Fruit fly (Drosophila melanogaster) whole organism, embryonic: ENCODE results near the gene CG16717.

Experiments used
- Ada2b ChIP-seq: fragments of 200-800 bp; sonication (Bioruptor generic); IDR thresholded peaks from 2 replicates; pipeline ENCODE4 v1.3.6; 2022; ENCODE audit warnings: missing biosample characterization, missing genetic modification characterization
- Aef1 ChIP-seq: fragments of 200-800 bp; sonication (Bioruptor generic); IDR thresholded peaks from 3 replicates; pipeline ENCODE4 v1.3.6; 2022; ENCODE audit warnings: missing biosample characterization, missing genetic modification characterization
- Atf6 ChIP-seq: fragments of 200-800 bp; sonication (Bioruptor generic); IDR thresholded peaks from 2 replicates; pipeline ENCODE4 v1.3.6; 2022; ENCODE audit warnings: missing biosample characterization, missing genetic modification characterization
- Awh ChIP-seq: fragments of 200-800 bp; sonication (Bioruptor generic); IDR thresholded peaks from 2 replicates; pipeline ENCODE4, ENCODE4 v1.3.6; 2022; ENCODE audit warnings: missing biosample characterization, missing genetic modification characterization
- Bgb ChIP-seq: fragments of 200-800 bp; sonication (Bioruptor generic); IDR thresholded peaks from 2 replicates; pipeline ENCODE4 v1.3.6; 2022; ENCODE audit warnings: missing biosample characterization, missing genetic modification characterization; ENCODE audit not compliant: partially characterized antibody
- CG10147 ChIP-seq: fragments of 200-800 bp; sonication (Bioruptor generic); optimal IDR thresholded peaks from 2 replicates; lab custom pipeline; 2019; ENCODE audit warnings: missing biosample characterization, mild to moderate bottlenecking, missing genetic modification characterization, moderate library complexity
- CG10209 ChIP-seq: fragments of 200-800 bp; sonication (Bioruptor generic); optimal IDR thresholded peaks from 3 replicates; lab custom pipeline; 2017; ENCODE audit warnings: missing biosample characterization, mild to moderate bottlenecking, missing genetic modification characterization, missing genetic modification reagents
- CG10543 ChIP-seq: fragments of 200-800 bp; sonication (Bioruptor generic); optimal IDR thresholded peaks from 3 replicates; lab custom pipeline; 2017; ENCODE audit warnings: missing biosample characterization, mild to moderate bottlenecking, missing genetic modification characterization, moderate library complexity
- CG11093 ChIP-seq: fragments of 200-800 bp; sonication (Bioruptor generic); IDR thresholded peaks from 3 replicates; pipeline ENCODE4 v1.3.6; 2022; ENCODE audit warnings: missing biosample characterization, missing genetic modification characterization
- CG11247 ChIP-seq: fragments of 200-800 bp; sonication (Bioruptor generic); IDR thresholded peaks from 2 replicates; pipeline ENCODE4 v1.3.6; 2022; ENCODE audit warnings: missing biosample characterization, missing genetic modification characterization
- CG11504 ChIP-seq: fragments of 200-800 bp; sonication (Bioruptor generic); optimal IDR thresholded peaks from 3 replicates; lab custom pipeline; 2019; ENCODE audit warnings: missing biosample characterization, mild to moderate bottlenecking, missing genetic modification characterization, moderate library complexity
- CG11696 ChIP-seq: fragments of 200-800 bp; sonication (Bioruptor generic); IDR thresholded peaks from 2 replicates; pipeline ENCODE4 v1.3.6; 2022; ENCODE audit warnings: missing biosample characterization, missing genetic modification characterization
- CG14710 ChIP-seq: fragments of 200-800 bp; sonication (Bioruptor generic); optimal IDR thresholded peaks from 3 replicates; lab custom pipeline; 2019; ENCODE audit warnings: missing biosample characterization, mild to moderate bottlenecking, missing genetic modification characterization, moderate library complexity
- CG15514 ChIP-seq: fragments of 200-800 bp; sonication (Bioruptor generic); optimal IDR thresholded peaks from 3 replicates; lab custom pipeline; 2017; ENCODE audit warnings: missing biosample characterization, missing genetic modification characterization, mild to moderate bottlenecking, moderate library complexity, missing genetic modification reagents
- CG16779 ChIP-seq: fragments of 200-800 bp; sonication (Bioruptor generic); IDR thresholded peaks from 2 replicates; pipeline ENCODE4 v1.3.6; 2022; ENCODE audit warnings: missing biosample characterization, missing genetic modification characterization
- CG1832 ChIP-seq: fragments of 200-800 bp; sonication (Bioruptor generic); optimal IDR thresholded peaks from 2 replicates; lab custom pipeline; 2017; ENCODE audit warnings: missing biosample characterization, mild to moderate bottlenecking, missing genetic modification characterization, inconsistent platforms
- CG2875 ChIP-seq: fragments of 200-800 bp; sonication (Bioruptor generic); optimal IDR thresholded peaks from 2 replicates; lab custom pipeline; 2017; ENCODE audit warnings: missing biosample characterization, mild to moderate bottlenecking, missing genetic modification characterization, missing genetic modification reagents
- CG3995 ChIP-seq: fragments of 200-800 bp; sonication (Bioruptor generic); optimal IDR thresholded peaks from 3 replicates; lab custom pipeline; 2016; ENCODE audit warnings: missing biosample characterization, missing genetic modification characterization
- CG4360 ChIP-seq: fragments of 200-800 bp; sonication (Bioruptor generic); IDR thresholded peaks from 2 replicates; pipeline ENCODE4 v1.3.6; 2022; ENCODE audit warnings: missing biosample characterization, missing genetic modification characterization
- CG5245 ChIP-seq: fragments of 200-800 bp; sonication (Bioruptor generic); optimal IDR thresholded peaks from 3 replicates; lab custom pipeline; 2016; ENCODE audit warnings: missing biosample characterization, missing genetic modification characterization
- CG7839 ChIP-seq: fragments of 200-800 bp; sonication (Bioruptor generic); optimal IDR thresholded peaks from 3 replicates; lab custom pipeline; 2018; ENCODE audit warnings: missing biosample characterization, mild to moderate bottlenecking, missing genetic modification characterization, moderate library complexity
- CG8944 ChIP-seq: fragments of 200-800 bp; sonication (Bioruptor generic); optimal IDR thresholded peaks from 3 replicates; lab custom pipeline; 2016; ENCODE audit warnings: missing biosample characterization, missing genetic modification characterization
- Dbx ChIP-seq: fragments of 200-800 bp; sonication (Bioruptor generic); IDR thresholded peaks from 3 replicates; pipeline ENCODE4 v1.3.6; 2022; ENCODE audit warnings: missing biosample characterization, missing genetic modification characterization
- Dll ChIP-seq: fragments of 200-800 bp; sonication (Bioruptor generic); IDR thresholded peaks from 4 replicates; pipeline ENCODE4 v1.3.6; 2022; ENCODE audit warnings: missing biosample characterization, missing genetic modification characterization; ENCODE audit not compliant: partially characterized antibody
- ERR ChIP-seq: fragments of 200-800 bp; sonication (Bioruptor generic); optimal IDR thresholded peaks from 2 replicates; lab custom pipeline; 2016; ENCODE audit warnings: missing biosample characterization, missing genetic modification characterization
- Gsc ChIP-seq: fragments of 200-800 bp; sonication (Bioruptor generic); IDR thresholded peaks from 2 replicates; pipeline ENCODE4 v1.3.6; 2022; ENCODE audit warnings: missing biosample characterization, missing genetic modification characterization
- Hey ChIP-seq: fragments of 200-800 bp; sonication (Bioruptor generic); optimal IDR thresholded peaks from 3 replicates; lab custom pipeline; 2018; ENCODE audit warnings: missing biosample characterization, mild to moderate bottlenecking, missing genetic modification characterization
- Max ChIP-seq: fragments of 200-800 bp; sonication (Bioruptor generic); optimal IDR thresholded peaks from 2 replicates; lab custom pipeline; 2016; ENCODE audit warnings: missing biosample characterization, mild to moderate bottlenecking, missing genetic modification characterization
- Optix ChIP-seq: fragments of 200-800 bp; sonication (Bioruptor generic); IDR thresholded peaks from 3 replicates; pipeline ENCODE4 v1.3.6; 2022; ENCODE audit warnings: missing biosample characterization, missing genetic modification characterization
- Rx ChIP-seq: fragments of 200-800 bp; sonication (Bioruptor generic); IDR thresholded peaks from 2 replicates; pipeline ENCODE4 v1.3.6; 2022; ENCODE audit warnings: missing biosample characterization, missing genetic modification characterization
- Six4 ChIP-seq: fragments of 200-800 bp; sonication (Bioruptor generic); optimal IDR thresholded peaks from 2 replicates; lab custom pipeline; 2016; ENCODE audit warnings: missing biosample characterization, missing genetic modification characterization
- Vsx1 ChIP-seq: fragments of 200-800 bp; sonication (Bioruptor generic); optimal IDR thresholded peaks from 2 replicates; lab custom pipeline; 2017; ENCODE audit warnings: missing biosample characterization, mild to moderate bottlenecking, missing genetic modification characterization, missing genetic modification reagents
- ara ChIP-seq: fragments of 200-800 bp; sonication (Bioruptor generic); IDR thresholded peaks from 2 replicates; pipeline ENCODE4 v1.3.6; 2022; ENCODE audit warnings: missing biosample characterization, missing genetic modification characterization
- cato ChIP-seq: fragments of 200-800 bp; sonication (Bioruptor generic); optimal IDR thresholded peaks from 2 replicates; lab custom pipeline; 2016; ENCODE audit warnings: missing biosample characterization, missing genetic modification characterization, borderline replicate concordance
- ci ChIP-seq: fragments of 200-800 bp; sonication (Bioruptor generic); IDR thresholded peaks from 3 replicates; pipeline ENCODE4 v1.3.6; 2022; ENCODE audit warnings: missing biosample characterization, missing genetic modification characterization
- cwo ChIP-seq: fragments of 200-800 bp; sonication (Bioruptor generic); optimal IDR thresholded peaks from 3 replicates; lab custom pipeline; 2017; ENCODE audit warnings: missing biosample characterization, missing genetic modification characterization, mild to moderate bottlenecking, moderate library complexity, missing genetic modification reagents
- dan ChIP-seq: fragments of 200-800 bp; sonication (Bioruptor generic); IDR thresholded peaks from 2 replicates; pipeline ENCODE4 v1.3.6; 2022; ENCODE audit warnings: missing biosample characterization, missing genetic modification characterization
- dmrt11E ChIP-seq: fragments of 200-800 bp; sonication (Bioruptor generic); optimal IDR thresholded peaks from 3 replicates; lab custom pipeline; 2018; ENCODE audit warnings: missing biosample characterization, mild to moderate bottlenecking, missing genetic modification characterization, moderate library complexity
- eve ChIP-seq, 2 experiments: fragments of >200 bp; optimal IDR thresholded peaks; 2 replicates each; lab custom pipeline; 2017; ENCODE audit warnings: missing biosample characterization in 2 of 2, missing genetic modification characterization in 2 of 2
- exex ChIP-seq: fragments of 200-800 bp; sonication (Bioruptor generic); optimal IDR thresholded peaks from 4 replicates; lab custom pipeline; 2018; ENCODE audit warnings: missing biosample characterization, mild to moderate bottlenecking, missing genetic modification characterization, moderate library complexity
- grn ChIP-seq: fragments of 200-800 bp; sonication (Bioruptor generic); optimal IDR thresholded peaks from 3 replicates; lab custom pipeline; 2017; ENCODE audit warnings: missing biosample characterization, missing genetic modification characterization
- hkb ChIP-seq, 2 experiments: fragments of 200-800 bp in 1 of 2; fragments of >200 bp in 1 of 2; sonication (Bioruptor generic) in 1 of 2; IDR thresholded peaks in 1 of 2; optimal IDR thresholded peaks in 1 of 2; 2 replicates each; pipeline versions ENCODE4 v1.3.6 to Lab custom; 2017 to 2022; ENCODE audit warnings: missing biosample characterization in 1 of 2, missing genetic modification characterization in 1 of 2
- hth ChIP-seq: fragments of >200 bp; optimal IDR thresholded peaks from 2 replicates; lab custom pipeline; 2017; ENCODE audit warnings: inconsistent platforms
- nerfin-2 ChIP-seq: fragments of 200-800 bp; sonication (Bioruptor generic); IDR thresholded peaks from 2 replicates; pipeline ENCODE4 v1.3.6; 2022; ENCODE audit warnings: missing biosample characterization, missing genetic modification characterization; ENCODE audit not compliant: partially characterized antibody
- pb ChIP-seq: fragments of 200-800 bp; sonication (Bioruptor generic); optimal IDR thresholded peaks from 3 replicates; lab custom pipeline; 2016; ENCODE audit warnings: missing biosample characterization, missing genetic modification characterization
- psq ChIP-seq: fragments of 200-800 bp; sonication (Bioruptor generic); optimal IDR thresholded peaks from 2 replicates; lab custom pipeline; 2017; ENCODE audit warnings: missing biosample characterization, missing genetic modification characterization
- row ChIP-seq: fragments of 200-800 bp; sonication (Bioruptor generic); IDR thresholded peaks from 3 replicates; pipeline ENCODE4 v1.3.6; 2022; ENCODE audit warnings: missing biosample characterization, missing genetic modification characterization
- shn ChIP-seq: fragments of 200-800 bp; sonication (Bioruptor generic); optimal IDR thresholded peaks from 3 replicates; lab custom pipeline; 2016; ENCODE audit warnings: missing biosample characterization, missing genetic modification characterization
- sim ChIP-seq: fragments of 200-800 bp; sonication (Bioruptor generic); IDR thresholded peaks from 2 replicates; pipeline ENCODE4 v1.3.6; 2022; ENCODE audit warnings: missing biosample characterization, missing genetic modification characterization
- sima ChIP-seq: fragments of 200-800 bp; sonication (Bioruptor generic); optimal IDR thresholded peaks from 2 replicates; lab custom pipeline; 2016; ENCODE audit warnings: missing biosample characterization, missing genetic modification characterization
- slou ChIP-seq: fragments of 200-800 bp; sonication (Bioruptor generic); optimal IDR thresholded peaks from 3 replicates; lab custom pipeline; 2016; ENCODE audit warnings: missing biosample characterization, missing genetic modification characterization

CG16717 gene

DNA sequence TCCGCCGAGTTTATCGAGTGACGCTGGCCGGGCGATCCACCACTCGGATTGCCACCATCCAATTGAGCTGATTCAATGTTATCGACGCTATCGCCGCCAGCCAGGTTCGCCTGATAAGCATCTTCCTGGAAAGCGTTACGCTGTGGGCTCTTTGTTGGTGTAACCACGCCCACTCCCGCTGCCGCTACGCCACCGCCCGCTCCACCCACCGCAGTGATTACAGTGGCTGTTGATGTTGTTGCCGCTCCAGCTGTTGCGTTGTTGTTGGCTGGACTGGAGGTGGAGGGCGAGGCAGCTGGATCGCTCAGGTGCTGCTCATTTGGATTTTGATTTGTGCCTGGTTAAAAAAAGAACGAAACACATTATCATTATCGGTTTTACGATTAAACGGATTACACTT, 7.6 kb upstream of the CG16717 start:
- no peak for TF ChIP-seq slou (GFP tag; lab: Kevin White, UChicago)
- no peak for TF ChIP-seq CG7839 (tag; lab: Kevin White, UChicago)
- TF ChIP-seq Max (GFP tag; lab: Kevin White, UChicago), result no peak
- no peak for TF ChIP-seq CG10209 (GFP tag; lab: Kevin White, UChicago)
- TF ChIP-seq ERR (GFP tag; lab: Kevin White, UChicago), result no peak
- TF ChIP-seq CG11504 (tag; lab: Kevin White, UChicago), result no peak
- TF ChIP-seq CG11093 (GFP tag; lab: Robert Waterston, UW), result no peak
- no peak for TF ChIP-seq nerfin-2 (GFP tag; lab: Robert Waterston, UW)
- 0 out of 3 replicates have a peak, but pooled peaks have one; percentile 10 for TF ChIP-seq Dbx
- no peak for TF ChIP-seq sima
- peak; percentile 42 for TF ChIP-seq CG10543 (GFP tag; lab: Kevin White, UChicago)
- no peak for TF ChIP-seq CG8944 (GFP tag; lab: Kevin White, UChicago)
- no peak for TF ChIP-seq psq
- TF ChIP-seq exex (tag; lab: Kevin White, UChicago), result peak; percentile 96
- no peak for TF ChIP-seq Gsc
- TF ChIP-seq Optix (GFP tag; lab: Robert Waterston, UW), result no peak
- TF ChIP-seq CG4360 (GFP tag; lab: Robert Waterston, UW), result peak; percentile 54
- TF ChIP-seq Aef1, result peak; percentile 67
- TF ChIP-seq Six4 (GFP tag; lab: Kevin White, UChicago), result no peak
- TF ChIP-seq ara (GFP tag; lab: Robert Waterston, UW), result no peak
- no peak for TF ChIP-seq CG1832 (GFP tag; lab: Kevin White, UChicago)
- no peak for TF ChIP-seq CG11696 (GFP tag; lab: Robert Waterston, UW)
- no peak for TF ChIP-seq hth (lab: Kevin White, UChicago)
- TF ChIP-seq CG15514, result no peak
- no peak for TF ChIP-seq Vsx1 (GFP tag; lab: Kevin White, UChicago)
- no peak for TF ChIP-seq Ada2b (GFP tag; lab: Robert Waterston, UW)
- no peak for TF ChIP-seq CG10147 (GFP tag; lab: Kevin White, UChicago)
- TF ChIP-seq CG2875 (GFP tag; lab: Kevin White, UChicago), result no peak
- TF ChIP-seq dmrt11E (tag; lab: Kevin White, UChicago), result no peak
- TF ChIP-seq Dll, result no peak
- TF ChIP-seq Awh (GFP tag; lab: Robert Waterston, UW), result no peak
- no peak for TF ChIP-seq Bgb (GFP tag; lab: Robert Waterston, UW)
- TF ChIP-seq hkb (optimal IDR thresholded peaks at IDR 0.05; lab: Kevin White, UChicago), result no peak
- TF ChIP-seq hkb (GFP tag; IDR thresholded peaks at IDR 0.05; lab: Robert Waterston, UW), result no peak
- TF ChIP-seq Hey, result peak; percentile 51
- TF ChIP-seq CG11247 (GFP tag; lab: Robert Waterston, UW), result 0 out of 2 replicates have a peak, but pooled peaks have one; percentile 17
- no peak for TF ChIP-seq dan (GFP tag; lab: Robert Waterston, UW)
- TF ChIP-seq shn (GFP tag; lab: Kevin White, UChicago), result no peak
- TF ChIP-seq Rx (GFP tag; lab: Robert Waterston, UW), result no peak
- no peak for TF ChIP-seq row
- TF ChIP-seq cato, result no peak
- TF ChIP-seq grn, result peak; percentile 92
- TF ChIP-seq CG14710 (tag; lab: Kevin White, UChicago), result no peak
- TF ChIP-seq ci (GFP tag; lab: Robert Waterston, UW), result 0 out of 3 replicates have a peak, but pooled peaks have one; percentile 11
- TF ChIP-seq Atf6 (GFP tag; lab: Robert Waterston, UW), result no peak
- TF ChIP-seq CG3995 (GFP tag; lab: Kevin White, UChicago), result no peak
- no peak for TF ChIP-seq eve (GFP tag; optimal IDR thresholded peaks at IDR 0.05; lab: Kevin White, UChicago)
- TF ChIP-seq CG16779 (GFP tag; lab: Robert Waterston, UW), result no peak
- peak; percentile 61 for TF ChIP-seq cwo
- no peak for TF ChIP-seq sim
- no peak for TF ChIP-seq pb
- no peak for TF ChIP-seq CG5245 (GFP tag; lab: Kevin White, UChicago)
